Worm (Caenorhabditis elegans): Measurements from ENCODE around the gene T04F3.5.

Gene T04F3.5

ce11 chrV:11787258-11787657 is 26.8 kb downstream of the T04F3.5 start, which contains the start of gene F55A11.7:
F55A11.7 (minus strand) TSS chrV:11787443.
- TF ChIP-seq ets-4 (tag; optimal IDR thresholded peaks at IDR 0.05) = no peak
- no peak for TF ChIP-seq K09A11.1 (tag; optimal IDR thresholded peaks at IDR 0.05; ENCODE audit: insufficient read depth)
- TF ChIP-seq odd-2 (tag; optimal IDR thresholded peaks at IDR 0.05) = no peak
- no peak for TF ChIP-seq zip-5 (tag; optimal IDR thresholded peaks at IDR 0.05)
- no peak for TF ChIP-seq hlh-8 (tag; optimal IDR thresholded peaks at IDR 0.05)
- TF ChIP-seq elt-4 (tag; optimal IDR thresholded peaks at IDR 0.05) = no peak
- no peak for TF ChIP-seq C08G9.2 (tag; optimal IDR thresholded peaks at IDR 0.05)
- no peak for TF ChIP-seq ceh-30 (tag; optimal IDR thresholded peaks at IDR 0.05)
- TF ChIP-seq hlh-15 (tag; optimal IDR thresholded peaks at IDR 0.05) = no peak
- no peak for TF ChIP-seq gmeb-2 (tag; optimal IDR thresholded peaks at IDR 0.05)
- TF ChIP-seq fkh-6 (tag; optimal IDR thresholded peaks at IDR 0.05) = no peak
- no peak for TF ChIP-seq dve-1 (tag; optimal IDR thresholded peaks at IDR 0.05)
- TF ChIP-seq pat-9 (tag; optimal IDR thresholded peaks at IDR 0.05) = no peak
- no peak for TF ChIP-seq ahr-1 (tag; optimal IDR thresholded peaks at IDR 0.05)
- no peak for TF ChIP-seq fkh-10 (GFP tag; optimal IDR thresholded peaks at IDR 0.05)
- no peak for TF ChIP-seq T23F11.4 (GFP tag; optimal IDR thresholded peaks at IDR 0.05)

ce11 chrV:11787742-11788238 is 27.3 kb downstream of the T04F3.5 start, which contains the start of gene F55A11.8:
F55A11.8 (plus strand) TSS chrV:11788188.
- no peak for TF ChIP-seq sox-2 (GFP tag; IDR thresholded peaks at IDR 0.05)
- no peak for TF ChIP-seq hlh-30 (tag; optimal IDR thresholded peaks at IDR 0.05; ENCODE audit: insufficient read depth)
- no peak for TF ChIP-seq fax-1 (tag; optimal IDR thresholded peaks at IDR 0.05)
- no peak for TF ChIP-seq ceh-19 (GFP tag; optimal IDR thresholded peaks at IDR 0.05)
- TF ChIP-seq hlh-15 (tag; optimal IDR thresholded peaks at IDR 0.05) = no peak
- TF ChIP-seq ahr-1 (tag; optimal IDR thresholded peaks at IDR 0.05) = no peak
- TF ChIP-seq gmeb-2 (tag; optimal IDR thresholded peaks at IDR 0.05) = no peak
- no peak for TF ChIP-seq Y22D7AL.16 (tag; optimal IDR thresholded peaks at IDR 0.05)
- TF ChIP-seq ref-2 (tag; optimal IDR thresholded peaks at IDR 0.05) = no peak
- TF ChIP-seq ceh-30 (tag; optimal IDR thresholded peaks at IDR 0.05) = no peak
- no peak for TF ChIP-seq dmd-4 (tag; optimal IDR thresholded peaks at IDR 0.05; ENCODE audit: borderline replicate concordance)
- TF ChIP-seq sox-4 (tag; optimal IDR thresholded peaks at IDR 0.05) = no peak
- no peak for TF ChIP-seq ztf-16 (tag; optimal IDR thresholded peaks at IDR 0.05)
- no peak for TF ChIP-seq eyg-1 (tag; optimal IDR thresholded peaks at IDR 0.05)
- no peak for TF ChIP-seq rnt-1 (tag; optimal IDR thresholded peaks at IDR 0.05)
- no peak for TF ChIP-seq sdc-2 (tag; optimal IDR thresholded peaks at IDR 0.05)
- TF ChIP-seq unc-3 (GFP tag; conservative IDR thresholded peaks at IDR 0.05) = no peak
- no peak for TF ChIP-seq unc-3 (tag; optimal IDR thresholded peaks at IDR 0.05)

- TF ChIP-seq ceh-30 (tag; optimal IDR thresholded peaks at IDR 0.05) (no peak), gmeb-2 (tag; optimal IDR thresholded peaks at IDR 0.05) (no peak), fkh-10 (GFP tag; optimal IDR thresholded peaks at IDR 0.05) (no peak)
Measured at ce11 chrV:11789474-11789873, 29.0 kb downstream of the T04F3.5 start, which contains the start of gene D2023.1. D2023.1 (plus strand) TSS chrV:11789550.

- TF ChIP-seq ceh-22 (tag; optimal IDR thresholded peaks at IDR 0.05) = no peak
- TF ChIP-seq pqm-1 (tag; optimal IDR thresholded peaks at IDR 0.05) = no peak
- TF ChIP-seq C08G9.2 (tag; optimal IDR thresholded peaks at IDR 0.05) = no peak
- no peak for TF ChIP-seq sox-4 (tag; optimal IDR thresholded peaks at IDR 0.05)
- no peak for TF ChIP-seq unc-42 (tag; optimal IDR thresholded peaks at IDR 0.05)
- no peak for TF ChIP-seq K09A11.1 (tag; optimal IDR thresholded peaks at IDR 0.05; ENCODE audit: insufficient read depth)
- TF ChIP-seq ceh-6 (GFP tag; optimal IDR thresholded peaks at IDR 0.05) = no peak
- TF ChIP-seq hlh-13 (GFP tag; optimal IDR thresholded peaks at IDR 0.05) = no peak
- TF ChIP-seq nfya-1 (tag; optimal IDR thresholded peaks at IDR 0.05) = no peak
- no peak for TF ChIP-seq pha-2 (tag; optimal IDR thresholded peaks at IDR 0.05)
- no peak for TF ChIP-seq unc-55 (GFP tag; optimal IDR thresholded peaks at IDR 0.05)
- no peak for TF ChIP-seq fax-1 (tag; optimal IDR thresholded peaks at IDR 0.05)
- no peak for TF ChIP-seq ahr-1 (tag; optimal IDR thresholded peaks at IDR 0.05)
- no peak for TF ChIP-seq zip-5 (tag; optimal IDR thresholded peaks at IDR 0.05)
- TF ChIP-seq F13H6.1 (tag; optimal IDR thresholded peaks at IDR 0.05) = no peak
- TF ChIP-seq ceh-2 (tag; optimal IDR thresholded peaks at IDR 0.05) = no peak
Measured at ce11 chrV:11794172-11794571, 33.7 kb downstream of the T04F3.5 start.
